Fruit fly (Drosophila melanogaster) whole organism, pupa: ENCODE results near the gene loj.

Experiments used
- CG10348 ChIP-seq: fragments of 200-800 bp; sonication (Bioruptor generic); IDR thresholded peaks from 2 replicates; pipeline ENCODE4 v1.3.6; 2022; ENCODE audit warnings: missing biosample characterization, missing genetic modification characterization
- CG12605 ChIP-seq: fragments of 200-800 bp; sonication (Bioruptor generic); IDR thresholded peaks from 2 replicates; pipeline ENCODE4 v1.3.6; 2022; ENCODE audit warnings: missing biosample characterization, missing genetic modification characterization
- CG13204 ChIP-seq: fragments of 200-800 bp; sonication (Bioruptor generic); optimal IDR thresholded peaks from 2 replicates; lab custom pipeline; 2018; ENCODE audit warnings: missing biosample characterization, mild to moderate bottlenecking, missing genetic modification characterization, moderate library complexity
- CG14655 ChIP-seq: fragments of 200-800 bp; sonication (Bioruptor generic); optimal IDR thresholded peaks from 3 replicates; lab custom pipeline; 2017; ENCODE audit warnings: mild to moderate bottlenecking, missing biosample characterization, missing genetic modification reagents, missing genetic modification characterization
- CG15710 ChIP-seq: fragments of 200-800 bp; sonication (Bioruptor generic); optimal IDR thresholded peaks from 2 replicates; lab custom pipeline; 2018; ENCODE audit warnings: missing biosample characterization, mild to moderate bottlenecking, missing genetic modification characterization, moderate library complexity
- CG17806 ChIP-seq: fragments of 200-800 bp; sonication (Bioruptor generic); optimal IDR thresholded peaks from 2 replicates; lab custom pipeline; 2018; ENCODE audit warnings: missing biosample characterization, mild to moderate bottlenecking, missing genetic modification characterization, moderate library complexity
- CG32121 ChIP-seq: fragments of 200-800 bp; sonication (Bioruptor generic); IDR thresholded peaks from 2 replicates; pipeline ENCODE4 v1.3.6; 2022; ENCODE audit warnings: missing biosample characterization, missing genetic modification characterization
- CG34367 ChIP-seq: fragments of 200-800 bp; sonication (Bioruptor generic); optimal IDR thresholded peaks from 2 replicates; lab custom pipeline; 2018; ENCODE audit warnings: missing biosample characterization, mild to moderate bottlenecking, missing genetic modification characterization
- CG4496 ChIP-seq: fragments of 200-800 bp; sonication (Bioruptor generic); IDR thresholded peaks from 3 replicates; pipeline ENCODE4 v1.3.6; 2022; ENCODE audit warnings: missing biosample characterization, missing genetic modification characterization
- CG8159 ChIP-seq: fragments of 200-800 bp; sonication (Bioruptor generic); optimal IDR thresholded peaks from 3 replicates; lab custom pipeline; 2018; ENCODE audit warnings: missing biosample characterization, mild to moderate bottlenecking, missing genetic modification characterization, moderate library complexity
- CG8301 ChIP-seq: fragments of 200-800 bp; sonication (Bioruptor generic); optimal IDR thresholded peaks from 2 replicates; lab custom pipeline; 2018; ENCODE audit warnings: missing biosample characterization, mild to moderate bottlenecking, missing genetic modification characterization
- CG9948 ChIP-seq: fragments of 200-800 bp; sonication (Bioruptor generic); optimal IDR thresholded peaks from 2 replicates; lab custom pipeline; 2018; ENCODE audit warnings: missing biosample characterization, mild to moderate bottlenecking, missing genetic modification characterization, moderate library complexity
- D1 ChIP-seq: fragments of 200-800 bp; sonication (Bioruptor generic); optimal IDR thresholded peaks from 2 replicates; lab custom pipeline; 2018; ENCODE audit warnings: missing biosample characterization, mild to moderate bottlenecking, missing genetic modification characterization, moderate library complexity
- EcR ChIP-seq: fragments of 200-800 bp; sonication (Bioruptor generic); optimal IDR thresholded peaks from 3 replicates; lab custom pipeline; 2019; ENCODE audit warnings: missing biosample characterization, missing genetic modification characterization, mild to moderate bottlenecking, moderate library complexity, missing genetic modification reagents
- Ets98B ChIP-seq: fragments of 200-800 bp; sonication (Bioruptor generic); IDR thresholded peaks from 2 replicates; pipeline ENCODE4 v1.3.6; 2022; ENCODE audit warnings: missing biosample characterization, missing genetic modification characterization
- Pif1A ChIP-seq: fragments of 200-800 bp; sonication (Bioruptor generic); optimal IDR thresholded peaks from 3 replicates; lab custom pipeline; 2016; ENCODE audit warnings: missing biosample characterization, missing genetic modification characterization
- Pif1B ChIP-seq: fragments of 200-800 bp; sonication (Bioruptor generic); optimal IDR thresholded peaks from 3 replicates; lab custom pipeline; 2016; ENCODE audit warnings: missing biosample characterization, missing genetic modification characterization
- Snoo ChIP-seq: fragments of 200-800 bp; sonication (Bioruptor generic); optimal IDR thresholded peaks from 3 replicates; lab custom pipeline; 2017; ENCODE audit warnings: missing biosample characterization, mild to moderate bottlenecking, missing genetic modification characterization, inconsistent platforms
- fd96Ca ChIP-seq: fragments of 200-800 bp; sonication (Bioruptor generic); IDR thresholded peaks from 3 replicates; pipeline ENCODE4 v1.3.6; 2022; ENCODE audit warnings: missing biosample characterization, missing genetic modification characterization
- gl ChIP-seq: fragments of 200-800 bp; sonication (Bioruptor generic); optimal IDR thresholded peaks from 2 replicates; lab custom pipeline; 2018; ENCODE audit warnings: missing biosample characterization, mild to moderate bottlenecking, missing genetic modification characterization
- rn ChIP-seq: fragments of 200-800 bp; sonication (Bioruptor generic); IDR thresholded peaks from 2 replicates; pipeline ENCODE4 v1.3.6; 2022; ENCODE audit warnings: missing biosample characterization, missing genetic modification characterization

loj gene

DNA sequence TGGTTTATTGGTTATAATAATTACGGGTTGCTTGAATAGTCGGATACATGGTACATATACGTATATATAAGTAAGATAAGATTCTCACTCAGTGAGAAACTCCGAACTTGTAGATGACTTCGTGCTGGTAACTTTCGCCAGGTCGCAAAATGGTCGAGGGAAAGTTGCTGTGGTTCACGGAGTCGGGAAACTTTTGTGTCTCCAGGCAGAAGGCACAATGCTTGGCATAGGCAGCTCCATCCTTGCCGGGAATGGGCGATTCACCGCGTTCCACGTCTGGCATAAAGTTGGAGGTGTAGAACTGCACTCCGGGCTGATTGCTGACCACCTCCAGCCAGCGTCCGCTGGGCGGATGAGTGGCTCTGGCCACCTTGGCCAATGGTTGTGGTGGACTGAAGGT is 1.6 kb upstream of the loj start, which contains the start of gene CG10469:
TSS of gene CG10469 (minus strand) at position 101 of the 400 bp plus-strand sequence.
- no peak for TF ChIP-seq CG34367 (tag; lab: Kevin White, UChicago)
- no peak for TF ChIP-seq CG4496 (GFP tag; lab: Robert Waterston, UW)
- TF ChIP-seq EcR (GFP tag; lab: Kevin White, UChicago) = no peak
- no peak for TF ChIP-seq Pif1A (GFP tag; lab: Kevin White, UChicago)
- no peak for TF ChIP-seq CG32121
- no peak for TF ChIP-seq CG14655 (GFP tag; lab: Kevin White, UChicago)
- TF ChIP-seq Ets98B = no peak
- no peak for TF ChIP-seq CG9948
- TF ChIP-seq rn (GFP tag; lab: Robert Waterston, UW) = no peak
- no peak for TF ChIP-seq CG13204 (GFP tag; lab: Kevin White, UChicago)
- TF ChIP-seq CG17806 = no peak
- no peak for TF ChIP-seq Pif1B
- TF ChIP-seq CG10348 (GFP tag; lab: Robert Waterston, UW) = no peak
- no peak for TF ChIP-seq fd96Ca (GFP tag; lab: Robert Waterston, UW)
- no peak for TF ChIP-seq CG8301

DNA sequence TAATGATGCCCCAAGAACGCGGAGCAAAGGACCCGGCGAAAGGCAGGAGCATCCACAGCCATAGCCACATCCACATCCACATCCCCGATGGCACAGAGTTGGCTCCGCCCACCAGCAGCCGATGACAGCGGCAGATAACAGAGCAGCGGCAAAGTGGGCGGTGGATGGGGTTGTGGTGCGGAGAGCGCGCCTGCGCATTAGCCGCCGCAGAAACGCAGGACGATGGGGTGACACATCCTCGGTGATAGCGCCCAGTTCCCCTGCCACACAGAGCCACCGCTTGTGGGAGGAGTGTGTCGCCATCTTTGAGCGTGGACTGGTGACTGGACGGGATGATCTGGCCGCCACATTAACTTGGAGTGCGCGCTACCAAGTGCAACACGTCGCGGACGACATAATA is 2.5 kb downstream of the loj start, which contains the start of gene Ets65A:
TSS of gene Ets65A (plus strand) at position 348 of the 400 bp plus-strand sequence.
- no peak for TF ChIP-seq gl (tag; lab: Kevin White, UChicago)
- no peak for TF ChIP-seq CG8301
- no peak for TF ChIP-seq EcR (GFP tag; lab: Kevin White, UChicago)
- no peak for TF ChIP-seq CG32121
- TF ChIP-seq CG15710 (tag; lab: Kevin White, UChicago) = no peak
- no peak for TF ChIP-seq Pif1A (GFP tag; lab: Kevin White, UChicago)
- no peak for TF ChIP-seq rn (GFP tag; lab: Robert Waterston, UW)
- TF ChIP-seq Pif1B = no peak
- no peak for TF ChIP-seq CG10348 (GFP tag; lab: Robert Waterston, UW)
- TF ChIP-seq fd96Ca (GFP tag; lab: Robert Waterston, UW) = no peak
- no peak for TF ChIP-seq CG34367 (tag; lab: Kevin White, UChicago)
- TF ChIP-seq CG17806 = no peak
- no peak for TF ChIP-seq CG13204 (GFP tag; lab: Kevin White, UChicago)
- TF ChIP-seq Ets98B = no peak
- TF ChIP-seq CG9948 = no peak
- no peak for TF ChIP-seq CG12605 (GFP tag; lab: Robert Waterston, UW)
- TF ChIP-seq Snoo (tag; lab: Kevin White, UChicago) = no peak

DNA sequence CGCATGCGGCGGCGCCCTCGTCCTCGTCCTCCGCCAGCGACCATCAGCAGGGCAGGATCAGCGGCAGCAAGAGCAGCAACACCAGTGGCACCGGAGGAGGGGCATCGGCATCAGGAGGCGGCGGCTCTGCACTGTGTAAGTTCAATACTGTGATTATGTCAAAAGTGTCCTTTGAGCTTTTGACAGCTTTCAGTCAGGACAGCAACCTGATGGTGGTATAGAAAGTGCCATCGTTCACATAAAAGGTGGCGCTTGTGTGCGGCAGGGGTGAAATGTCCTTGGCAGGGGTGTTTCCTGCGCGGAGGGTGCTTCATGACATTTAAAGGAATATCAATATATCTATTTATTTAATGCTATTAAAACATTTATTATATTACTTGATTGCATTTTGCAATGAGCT is 8.9 kb downstream of the loj start:
- TF ChIP-seq CG15710 (tag; lab: Kevin White, UChicago) (no peak), Snoo (tag; lab: Kevin White, UChicago) (no peak), fd96Ca (GFP tag; lab: Robert Waterston, UW) (no peak), CG8159 (tag; lab: Kevin White, UChicago) (no peak), gl (tag; lab: Kevin White, UChicago) (no peak), CG34367 (tag; lab: Kevin White, UChicago) (no peak), CG9948 (no peak)

DNA sequence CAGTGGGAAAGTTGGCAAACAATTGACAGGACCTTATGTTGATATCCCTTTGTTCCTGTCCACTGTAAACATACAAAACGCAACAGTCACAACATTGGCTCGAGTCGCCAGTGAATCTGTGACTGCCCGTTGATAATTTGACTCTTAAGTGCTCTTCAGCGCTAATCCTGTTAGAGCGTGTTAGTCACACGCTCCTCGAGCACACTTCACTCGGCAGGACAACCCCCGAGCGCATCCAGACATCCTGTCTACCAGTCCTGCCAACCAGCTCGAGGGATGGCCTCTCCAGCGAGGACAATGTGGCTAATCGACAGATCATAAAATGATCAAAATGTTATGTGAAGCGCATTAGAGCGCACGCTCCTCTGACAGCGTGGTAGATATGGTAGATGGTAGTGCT is 9.8 kb downstream of the loj start:
- TF ChIP-seq CG15710 (tag; lab: Kevin White, UChicago) (no peak), CG17806 (no peak), gl (tag; lab: Kevin White, UChicago) (no peak), CG8159 (tag; lab: Kevin White, UChicago) (no peak), EcR (GFP tag; lab: Kevin White, UChicago) (no peak), Pif1B (no peak), CG8301 (no peak), Ets98B (no peak)

DNA sequence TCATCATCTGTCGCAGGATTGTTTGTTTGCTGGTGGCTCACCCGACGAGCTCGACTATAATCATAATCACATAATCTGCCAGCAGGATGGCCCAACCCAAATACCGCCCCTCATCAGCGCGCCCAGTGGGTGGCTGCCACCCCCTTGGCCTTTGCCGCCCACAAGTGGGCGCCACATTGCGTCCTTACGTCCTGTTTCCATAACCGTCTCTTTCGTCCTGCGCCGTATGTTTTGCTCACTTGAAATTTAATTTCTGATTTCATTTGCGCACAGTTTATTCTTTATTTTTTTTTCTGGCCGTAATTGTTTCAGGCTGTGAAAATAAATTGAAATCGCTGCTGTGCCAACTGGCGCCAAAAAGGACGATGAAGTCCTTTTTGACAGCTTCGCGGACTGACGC is 10.6 kb downstream of the loj start:
- no peak for TF ChIP-seq Pif1B
- TF ChIP-seq Ets98B = no peak
- no peak for TF ChIP-seq Snoo (tag; lab: Kevin White, UChicago)
- TF ChIP-seq CG14655 (GFP tag; lab: Kevin White, UChicago) = no peak
- no peak for TF ChIP-seq CG13204 (GFP tag; lab: Kevin White, UChicago)
- no peak for TF ChIP-seq CG34367 (tag; lab: Kevin White, UChicago)
- TF ChIP-seq CG8159 (tag; lab: Kevin White, UChicago) = no peak
- no peak for TF ChIP-seq fd96Ca (GFP tag; lab: Robert Waterston, UW)
- no peak for TF ChIP-seq EcR (GFP tag; lab: Kevin White, UChicago)
- no peak for TF ChIP-seq CG15710 (tag; lab: Kevin White, UChicago)
- no peak for TF ChIP-seq Pif1A (GFP tag; lab: Kevin White, UChicago)
- TF ChIP-seq CG12605 (GFP tag; lab: Robert Waterston, UW) = no peak

DNA sequence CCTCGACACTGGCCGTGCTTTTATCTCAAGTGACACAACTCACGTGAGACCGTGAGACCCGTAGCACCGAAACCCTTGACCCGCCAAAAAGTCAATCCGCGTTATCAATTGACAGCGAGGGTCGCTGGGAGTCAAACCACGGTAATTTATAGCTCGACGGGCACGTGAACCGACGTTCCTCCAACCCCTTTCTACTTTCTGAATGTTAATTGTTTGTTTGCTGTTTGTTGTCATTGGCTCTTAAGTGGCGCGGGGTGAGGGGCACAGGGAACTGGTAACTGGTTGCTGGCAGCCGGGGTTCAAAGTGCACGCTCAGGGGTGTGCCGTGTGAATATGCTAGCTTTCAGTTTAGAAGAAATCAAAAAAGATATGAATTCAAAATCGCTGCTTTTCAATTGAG is 11.9 kb downstream of the loj start:
- TF ChIP-seq rn (GFP tag; lab: Robert Waterston, UW) = no peak

DNA sequence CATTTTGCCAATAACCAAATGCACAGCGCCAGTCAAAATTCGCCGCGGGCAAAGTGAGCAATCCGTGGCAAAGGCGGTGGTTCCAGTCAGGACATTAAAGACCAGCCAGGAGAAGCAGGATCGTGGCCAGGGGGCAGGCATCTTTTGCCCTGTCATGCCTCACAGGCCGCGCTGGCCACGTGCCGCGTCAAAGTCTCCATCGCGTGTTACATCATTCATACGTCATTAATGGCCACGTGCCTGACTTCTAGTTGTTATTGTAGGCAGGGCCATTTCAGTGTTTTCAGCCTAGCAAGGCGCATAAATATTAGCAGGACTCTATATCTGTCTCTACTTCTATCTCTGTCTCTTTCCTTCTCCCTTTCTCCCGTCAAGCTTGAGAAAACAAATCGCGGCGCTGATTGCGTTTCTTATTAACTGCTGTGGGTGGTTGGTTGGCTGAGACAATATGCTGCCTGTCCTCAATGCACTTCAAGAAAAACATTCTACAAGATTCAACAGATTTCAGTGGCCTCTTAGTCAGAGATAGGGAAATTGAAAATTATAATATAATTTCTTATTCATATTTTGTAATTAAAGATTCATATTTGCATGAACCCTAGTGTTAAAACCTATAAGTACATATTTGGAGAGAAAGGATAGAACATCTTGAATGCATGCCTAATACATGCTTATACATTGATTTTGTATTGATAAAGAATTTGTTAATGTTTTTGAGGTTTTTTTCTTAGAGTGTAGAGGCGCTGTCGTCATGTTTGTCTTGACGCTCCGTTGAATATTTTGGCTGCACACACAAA is 13.7 kb downstream of the loj start:
- no peak for TF ChIP-seq CG15710 (tag; lab: Kevin White, UChicago)
- no peak for TF ChIP-seq CG12605 (GFP tag; lab: Robert Waterston, UW)
- TF ChIP-seq CG4496 (GFP tag; lab: Robert Waterston, UW) = no peak
- no peak for TF ChIP-seq EcR (GFP tag; lab: Kevin White, UChicago)
- no peak for TF ChIP-seq rn (GFP tag; lab: Robert Waterston, UW)
- TF ChIP-seq CG34367 (tag; lab: Kevin White, UChicago) = no peak
- no peak for TF ChIP-seq fd96Ca (GFP tag; lab: Robert Waterston, UW)
- no peak for TF ChIP-seq Pif1A (GFP tag; lab: Kevin White, UChicago)
- no peak for TF ChIP-seq Snoo (tag; lab: Kevin White, UChicago)
- TF ChIP-seq Ets98B = no peak
- no peak for TF ChIP-seq CG32121
- no peak for TF ChIP-seq CG8159 (tag; lab: Kevin White, UChicago)
- TF ChIP-seq D1 (tag; lab: Kevin White, UChicago) = no peak
- TF ChIP-seq, all 21 proteins: peak for 0
